Fruit fly (Drosophila melanogaster): ENCODE data around the gene Cpr72Ea.

The Cpr72Ea gene

dm6 chr3L:16391257-16391656 is 28.9 kb downstream of the Cpr72Ea start:
- no peak for TF ChIP-seq dmrt93B (GFP tag; optimal IDR thresholded peaks at IDR 0.05)
- TF ChIP-seq Dif (GFP tag; optimal IDR thresholded peaks at IDR 0.05; ENCODE audit: partially characterized antibody) = no peak
- TF ChIP-seq CG9705 (GFP tag; optimal IDR thresholded peaks at IDR 0.05) = no peak
- no peak for TF ChIP-seq Rel (GFP tag; optimal IDR thresholded peaks at IDR 0.05)
- peak; percentile 77 for TF ChIP-seq Rel (tag; optimal IDR thresholded peaks at IDR 0.05)
- no peak for TF ChIP-seq pan (optimal IDR thresholded peaks at IDR 0.05)
- TF ChIP-seq Abd-B (GFP tag; optimal IDR thresholded peaks at IDR 0.05) = no peak

- no peak for TF ChIP-seq Rel (GFP tag; optimal IDR thresholded peaks at IDR 0.05)
- peak; percentile 87 for TF ChIP-seq Rel (tag; optimal IDR thresholded peaks at IDR 0.05)
- TF ChIP-seq CrebA (GFP tag; optimal IDR thresholded peaks at IDR 0.05; ENCODE audit: borderline replicate concordance) = no peak
Measured at dm6 chr3L:16392203-16392800, 29.9 kb downstream of the Cpr72Ea start.

- no peak for TF ChIP-seq fru (GFP tag; optimal IDR thresholded peaks at IDR 0.05)
- TF ChIP-seq Hr83 (GFP tag; optimal IDR thresholded peaks at IDR 0.05; ENCODE audit: poor library complexity, severe bottlenecking) = no peak
- no peak for TF ChIP-seq Jra (GFP tag; optimal IDR thresholded peaks at IDR 0.05)
- TF ChIP-seq ey (GFP tag; optimal IDR thresholded peaks at IDR 0.05) = no peak
- TF ChIP-seq lola (GFP tag; optimal IDR thresholded peaks at IDR 0.05) = no peak
- TF ChIP-seq CG32264 (GFP tag; optimal IDR thresholded peaks at IDR 0.05) = no peak
- no peak for TF ChIP-seq foxo (GFP tag; optimal IDR thresholded peaks at IDR 0.05)
- TF ChIP-seq HLH106 (tag; optimal IDR thresholded peaks at IDR 0.05) = no peak
- TF ChIP-seq tai (GFP tag; optimal IDR thresholded peaks at IDR 0.05) = no peak
- TF ChIP-seq usp (GFP tag; optimal IDR thresholded peaks at IDR 0.05) = no peak
- TF ChIP-seq Hr78 (GFP tag; optimal IDR thresholded peaks at IDR 0.05) = no peak
- TF ChIP-seq Myc (optimal IDR thresholded peaks at IDR 0.05) = no peak
Measured at dm6 chr3L:16392874-16393273, 30.5 kb downstream of the Cpr72Ea start.

- TF ChIP-seq Rel (GFP tag; optimal IDR thresholded peaks at IDR 0.05) (no peak), Rel (tag; optimal IDR thresholded peaks at IDR 0.05) (peak; percentile 11), lola (GFP tag; optimal IDR thresholded peaks at IDR 0.05) (no peak), psq (GFP tag; optimal IDR thresholded peaks at IDR 0.05) (no peak), pan (optimal IDR thresholded peaks at IDR 0.05) (no peak)
Measured at dm6 chr3L:16393700-16394099, 31.3 kb downstream of the Cpr72Ea start.

- TF ChIP-seq Rel (GFP tag; optimal IDR thresholded peaks at IDR 0.05) (no peak), Rel (tag; optimal IDR thresholded peaks at IDR 0.05) (peak; percentile 5), dl (GFP tag; optimal IDR thresholded peaks at IDR 0.05; ENCODE audit: insufficient read depth in 1 of 2, partially characterized antibody in 2 of 2) (no peak)
Measured at dm6 chr3L:16394506-16394905, 32.1 kb downstream of the Cpr72Ea start, which contains the start of gene Gagr. Gene Gagr (plus strand): TSS chr3L:16394586.

dm6 chr3L:16400175-16400574 is 37.8 kb downstream of the Cpr72Ea start, which contains the start of gene CG44836:
Gene CG44836 (minus strand): TSS chr3L:16400275.
- TF ChIP-seq tai (GFP tag; optimal IDR thresholded peaks at IDR 0.05) (no peak), CG9705 (GFP tag; optimal IDR thresholded peaks at IDR 0.05) (no peak)

dm6 chr3L:16402253-16402652 is 39.9 kb downstream of the Cpr72Ea start:
- TF ChIP-seq dl (GFP tag; optimal IDR thresholded peaks at IDR 0.05; ENCODE audit: insufficient read depth in 1 of 2, partially characterized antibody in 2 of 2) (no peak), lola (GFP tag; optimal IDR thresholded peaks at IDR 0.05) (no peak), sv (GFP tag; optimal IDR thresholded peaks at IDR 0.05) (no peak), Dfd (GFP tag; optimal IDR thresholded peaks at IDR 0.05) (no peak), sage (GFP tag; optimal IDR thresholded peaks at IDR 0.05) (no peak), Vsx2 (GFP tag; optimal IDR thresholded peaks at IDR 0.05; ENCODE audit: partially characterized antibody) (no peak), OdsH (GFP tag; optimal IDR thresholded peaks at IDR 0.05) (no peak)
